Worm (Caenorhabditis elegans) whole organism, late embryonic: ENCODE measurements around the gene unc-44.

Experiments
- ceh-18 ChIP-seq: sonication (generic microtip); optimal IDR thresholded peaks from 2 replicates; lab custom pipeline; 2016; ENCODE audit warnings: missing genetic modification characterization, missing compliant biosample characterization
- ceh-31 ChIP-seq: sonication (generic microtip); optimal IDR thresholded peaks from 2 replicates; lab custom pipeline; 2016; ENCODE audit warnings: missing genetic modification characterization, missing compliant biosample characterization
- ceh-34 ChIP-seq: sonication (generic microtip); optimal IDR thresholded peaks from 2 replicates; lab custom pipeline; 2016; ENCODE audit warnings: mild to moderate bottlenecking, missing genetic modification characterization, missing compliant biosample characterization
- ceh-45 ChIP-seq: fragments of 200-800 bp; sonication (Bioruptor generic); IDR thresholded peaks from 2 replicates; pipeline ENCODE4 v1.3.6; 2022; ENCODE audit warnings: missing genetic modification reagents, missing genetic modification characterization, missing compliant biosample characterization
- elt-2 ChIP-seq: sonication (generic microtip); optimal IDR thresholded peaks from 2 replicates; lab custom pipeline; 2016; ENCODE audit warnings: missing genetic modification reagents, missing genetic modification characterization, missing compliant biosample characterization
- madf-2 ChIP-seq: sonication (generic microtip); optimal IDR thresholded peaks from 2 replicates; lab custom pipeline; 2017; ENCODE audit warnings: missing genetic modification characterization, missing compliant biosample characterization
- nfya-1 ChIP-seq: sonication (generic microtip); optimal IDR thresholded peaks from 2 replicates; lab custom pipeline; 2017; ENCODE audit warnings: missing genetic modification characterization, mild to moderate bottlenecking, missing compliant biosample characterization, antibody characterized with exemption, moderate library complexity
- pqm-1 ChIP-seq: sonication (generic microtip); optimal IDR thresholded peaks from 2 replicates; lab custom pipeline; 2016; ENCODE audit warnings: missing genetic modification characterization, missing compliant biosample characterization
- ref-2 ChIP-seq: sonication (generic microtip); optimal IDR thresholded peaks from 2 replicates; lab custom pipeline; 2016; ENCODE audit warnings: missing genetic modification characterization, missing compliant biosample characterization
- tbx-2 ChIP-seq: sonication (generic microtip); optimal IDR thresholded peaks from 2 replicates; lab custom pipeline; 2016; ENCODE audit warnings: missing genetic modification characterization, missing compliant biosample characterization
- tbx-7 ChIP-seq: sonication (generic microtip); optimal IDR thresholded peaks from 2 replicates; lab custom pipeline; 2016; ENCODE audit warnings: missing genotype, missing genetic modification characterization, missing compliant biosample characterization

unc-44 gene

ce11 chrIV:6048462-6048861, 73.1 kb downstream of the unc-44 start:
- TF ChIP-seq ref-2 (no peak), tbx-2 (no peak), elt-2 (peak; percentile 20)

- TF ChIP-seq madf-2 (tag; lab: Kevin White, UChicago) (no peak), tbx-7 (tag; lab: Kevin White, UChicago) (no peak)
These were observed 73.7 kb downstream of the unc-44 start for ce11 chrIV:6049062-6049461.

DNA sequence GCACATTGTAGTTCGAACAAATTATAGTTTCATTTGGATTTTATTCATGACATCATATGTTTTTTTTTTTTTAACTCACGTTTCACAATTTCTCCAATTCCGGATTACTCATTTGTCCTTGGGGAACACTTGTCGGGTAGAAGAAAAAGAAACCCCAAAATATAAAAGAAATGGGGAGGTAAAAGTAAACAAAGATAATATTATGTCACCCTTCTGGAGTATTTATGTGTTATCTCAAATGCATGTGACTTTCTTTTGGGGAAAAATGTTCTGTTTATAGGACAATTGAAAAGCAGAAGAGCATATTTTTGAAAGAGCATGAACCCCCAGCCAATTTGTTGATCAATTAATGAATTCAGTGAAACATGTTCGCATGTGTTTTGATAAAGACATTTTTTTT, 76.5 kb downstream of the unc-44 start:
- TF ChIP-seq pqm-1 (tag; lab: Kevin White, UChicago) (no peak), elt-2 (peak; percentile 15)

DNA sequence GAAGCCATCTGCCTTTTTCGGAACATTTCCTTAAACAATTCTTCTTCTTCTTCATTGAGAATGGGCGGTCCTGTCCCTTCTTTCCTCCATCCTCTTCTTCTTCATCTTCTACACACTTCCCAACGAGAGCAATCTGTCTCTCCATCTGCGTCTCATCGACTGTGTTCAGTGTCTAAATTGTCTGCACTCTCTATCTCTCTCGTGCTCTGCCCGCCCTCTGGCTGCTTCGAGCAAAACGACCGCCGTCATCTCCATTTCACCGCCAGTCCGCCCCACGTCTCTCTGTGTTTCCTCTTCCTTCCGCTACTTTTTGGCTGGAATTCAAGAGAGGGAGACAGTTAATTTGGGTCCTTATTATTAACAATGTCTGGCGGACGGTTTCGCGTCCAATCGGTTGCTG, 78.1 kb downstream of the unc-44 start:
- peak; percentile 47 for TF ChIP-seq ceh-34 (tag; lab: Kevin White, UChicago)
- peak; percentile 38 for TF ChIP-seq nfya-1 (tag; lab: Kevin White, UChicago)
- TF ChIP-seq ceh-18, result peak; percentile 11
- TF ChIP-seq tbx-2, result no peak
- TF ChIP-seq ceh-45, result no peak
- peak; percentile 23 for TF ChIP-seq ceh-31 (tag; lab: Kevin White, UChicago)
